Fruit fly (Drosophila melanogaster): ENCODE measurements around the gene Sas10.

The Sas10 gene

dm6 chrX:5308963-5309362 lies 8.2 kb upstream of the Sas10 start, which contains the start of the genes Cdk7 and snf (continued):
- TF ChIP-seq luna (GFP tag; optimal IDR thresholded peaks at IDR 0.05) (peak; percentile 26), Atf3 (GFP tag; optimal IDR thresholded peaks at IDR 0.05) (no peak), pzg (GFP tag; optimal IDR thresholded peaks at IDR 0.05) (peak; percentile 85), psq (GFP tag; optimal IDR thresholded peaks at IDR 0.05) (no peak), onecut (GFP tag; IDR thresholded peaks at IDR 0.05) (no peak), sug (tag; optimal IDR thresholded peaks at IDR 0.05) (no peak), HLHmδ (GFP tag; optimal IDR thresholded peaks at IDR 0.05) (no peak), NC2β (GFP tag; optimal IDR thresholded peaks at IDR 0.05) (peak; percentile 25), grau (tag; optimal IDR thresholded peaks at IDR 0.05) (peak; percentile 33), Myb (GFP tag; optimal IDR thresholded peaks at IDR 0.05) (peak; percentile 70), CG6765 (GFP tag; optimal IDR thresholded peaks at IDR 0.05) (no peak), CG9727 (GFP tag; optimal IDR thresholded peaks at IDR 0.05) (peak; percentile 27), Blimp-1 (GFP tag; optimal IDR thresholded peaks at IDR 0.05) (no peak), CG4360 (GFP tag; IDR thresholded peaks at IDR 0.05) (no peak), caup (GFP tag; optimal IDR thresholded peaks at IDR 0.05; ENCODE audit: severe bottlenecking) (peak; percentile 6), CG6689 (GFP tag; IDR thresholded peaks at IDR 0.05) (no peak), CG9437 (GFP tag; optimal IDR thresholded peaks at IDR 0.05) (no peak), bbx (GFP tag; IDR thresholded peaks at IDR 0.05; ENCODE audit: partially characterized antibody) (peak; percentile 67), sisA (GFP tag; IDR thresholded peaks at IDR 0.05) (no peak), chm (GFP tag; IDR thresholded peaks at IDR 0.05) (no peak), CG8290 (GFP tag; optimal IDR thresholded peaks at IDR 0.05) (no peak), CG8290 (tag; optimal IDR thresholded peaks at IDR 0.05) (no peak), CG1832 (GFP tag; optimal IDR thresholded peaks at IDR 0.05) (no peak), Sox102F (GFP tag; optimal IDR thresholded peaks at IDR 0.05) (peak; percentile 16), CG10267 (tag; optimal IDR thresholded peaks at IDR 0.05) (peak; percentile 96), CG15696 (tag; optimal IDR thresholded peaks at IDR 0.05) (no peak), CG17328 (GFP tag; IDR thresholded peaks at IDR 0.05) (no peak), CG10979 (tag; optimal IDR thresholded peaks at IDR 0.05) (peak; percentile 25), vfl (GFP tag; optimal IDR thresholded peaks at IDR 0.05) (peak; percentile 35), twi (tag; optimal IDR thresholded peaks at IDR 0.05) (no peak), gsb (GFP tag; IDR thresholded peaks at IDR 0.05) (no peak), Meics (GFP tag; optimal IDR thresholded peaks at IDR 0.05) (no peak), Bgb (GFP tag; IDR thresholded peaks at IDR 0.05; ENCODE audit: partially characterized antibody) (peak; percentile 83), CG14014 (GFP tag; IDR thresholded peaks at IDR 0.05) (no peak), Lpt (GFP tag; optimal IDR thresholded peaks at IDR 0.05) (no peak), p53 (GFP tag; optimal IDR thresholded peaks at IDR 0.05) (peak; percentile 4), CG3407 (GFP tag; optimal IDR thresholded peaks at IDR 0.05) (no peak), stwl (tag; optimal IDR thresholded peaks at IDR 0.05) (peak; percentile 80), btn (GFP tag; optimal IDR thresholded peaks at IDR 0.05) (no peak), CG12744 (GFP tag; optimal IDR thresholded peaks at IDR 0.05) (peak; percentile 47), CG11695 (GFP tag; IDR thresholded peaks at IDR 0.05) (no peak), CG6791 (GFP tag; IDR thresholded peaks at IDR 0.05; ENCODE audit: partially characterized antibody) (peak; percentile 87), h (optimal IDR thresholded peaks at IDR 0.05) (no peak), Hr3 (GFP tag; optimal IDR thresholded peaks at IDR 0.05) (peak; percentile 11), wek (GFP tag; optimal IDR thresholded peaks at IDR 0.05) (no peak), CG6854 (GFP tag; optimal IDR thresholded peaks at IDR 0.05) (no peak), lola (GFP tag; optimal IDR thresholded peaks at IDR 0.05) (no peak), CG4282 (GFP tag; optimal IDR thresholded peaks at IDR 0.05) (peak; percentile 8), ftz-f1 (GFP tag; optimal IDR thresholded peaks at IDR 0.05) (peak; percentile 25), bcd (GFP tag; optimal IDR thresholded peaks at IDR 0.05) (peak; percentile 20), CG5953 (GFP tag; IDR thresholded peaks at IDR 0.05) (no peak), Gsc (GFP tag; IDR thresholded peaks at IDR 0.05) (no peak)

Data from whole organism, embryonic.